Worm (Caenorhabditis elegans) whole organism, mixed stage, embryonic: Measurements from ENCODE around the gene R148.5.

ENCODE experiments used
- M03D4.4 ChIP-seq: sonication (generic microtip); optimal IDR thresholded peaks from 2 replicates; lab custom pipeline; 2017; ENCODE audit warnings: mild to moderate bottlenecking, missing genetic modification characterization, missing compliant biosample characterization
- bed-3 ChIP-seq: fragments of 200-800 bp; sonication (Bioruptor generic); optimal IDR thresholded peaks from 3 replicates; lab custom pipeline; 2018; ENCODE audit warnings: mild to moderate bottlenecking, missing genetic modification characterization, moderate library complexity, missing compliant biosample characterization
- blmp-1 ChIP-seq: fragments of 150-350 bp; optimal IDR thresholded peaks from 2 replicates; lab custom pipeline; 2014; ENCODE audit warnings: missing biosample characterization, missing genetic modification characterization
- ceh-39 ChIP-seq: fragments of 150-350 bp; optimal IDR thresholded peaks from 2 replicates; lab custom pipeline; 2014; ENCODE audit warnings: missing biosample characterization, missing genetic modification characterization
- ceh-43 ChIP-seq: fragments of 200-800 bp; sonication (Bioruptor generic); optimal IDR thresholded peaks from 2 replicates; lab custom pipeline; 2018; ENCODE audit warnings: mild to moderate bottlenecking, missing genetic modification characterization, moderate library complexity, missing compliant biosample characterization
- ces-1 ChIP-seq: fragments of 150-350 bp; optimal IDR thresholded peaks from 2 replicates; lab custom pipeline; 2014; ENCODE audit warnings: missing biosample characterization, missing genetic modification reagents, missing genetic modification characterization
- cnd-1 ChIP-seq: fragments of 200-800 bp; sonication (Bioruptor generic); optimal IDR thresholded peaks from 2 replicates; lab custom pipeline; 2018; ENCODE audit warnings: mild to moderate bottlenecking, missing genetic modification characterization, missing compliant biosample characterization
- drap-1 ChIP-seq: fragments of 200-800 bp; sonication (Bioruptor generic); optimal IDR thresholded peaks from 3 replicates; lab custom pipeline; 2018; ENCODE audit warnings: mild to moderate bottlenecking, missing genetic modification characterization, missing compliant biosample characterization
- elt-1 ChIP-seq: sonication (generic microtip); optimal IDR thresholded peaks from 2 replicates; lab custom pipeline; 2017; ENCODE audit warnings: missing genetic modification characterization, mild to moderate bottlenecking, missing compliant biosample characterization, antibody characterized with exemption, moderate library complexity, borderline replicate concordance; ENCODE audit not compliant: insufficient read depth
- elt-3 ChIP-seq: fragments of 150-350 bp; optimal IDR thresholded peaks from 2 replicates; lab custom pipeline; 2014; ENCODE audit warnings: missing biosample characterization, missing genetic modification characterization
- flh-1 ChIP-seq: fragments of 200-800 bp; sonication (Bioruptor generic); optimal IDR thresholded peaks from 2 replicates; lab custom pipeline; 2018; ENCODE audit warnings: mild to moderate bottlenecking, missing genetic modification characterization, moderate library complexity, missing compliant biosample characterization
- ham-2 ChIP-seq: fragments of 200-800 bp; sonication (Bioruptor generic); optimal IDR thresholded peaks from 2 replicates; lab custom pipeline; 2018; ENCODE audit warnings: mild to moderate bottlenecking, missing genetic modification characterization, missing compliant biosample characterization
- hlh-1 ChIP-seq: fragments of 150-350 bp; optimal IDR thresholded peaks from 2 replicates; lab custom pipeline; 2014; ENCODE audit warnings: missing biosample characterization, missing genetic modification reagents, missing genetic modification characterization
- lin-13 ChIP-seq: fragments of 150-350 bp; optimal IDR thresholded peaks from 2 replicates; lab custom pipeline; 2014; ENCODE audit warnings: missing biosample characterization, missing genetic modification characterization
- lin-32 ChIP-seq: fragments of 200-800 bp; sonication (Bioruptor generic); optimal IDR thresholded peaks from 2 replicates; lab custom pipeline; 2018; ENCODE audit warnings: mild to moderate bottlenecking, missing genetic modification characterization, missing compliant biosample characterization
- lsy-2 ChIP-seq: fragments of 150-350 bp; optimal IDR thresholded peaks from 2 replicates; lab custom pipeline; 2014; ENCODE audit warnings: missing biosample characterization, missing genetic modification characterization
- mab-5 ChIP-seq: fragments of 150-350 bp; optimal IDR thresholded peaks from 2 replicates; lab custom pipeline; 2014; ENCODE audit warnings: missing biosample characterization, missing genetic modification characterization
- mep-1 ChIP-seq: fragments of 150-350 bp; optimal IDR thresholded peaks from 2 replicates; lab custom pipeline; 2017; ENCODE audit warnings: missing biosample characterization, missing genetic modification reagents, missing genetic modification characterization, inconsistent platforms
- mls-2 ChIP-seq: sonication (generic microtip); optimal IDR thresholded peaks from 2 replicates; lab custom pipeline; 2016; ENCODE audit warnings: mild to moderate bottlenecking, missing genetic modification characterization, moderate library complexity, missing compliant biosample characterization
- nhr-12 ChIP-seq: fragments of 150-350 bp; optimal IDR thresholded peaks from 2 replicates; lab custom pipeline; 2014; ENCODE audit warnings: missing biosample characterization, missing genetic modification characterization
- nhr-237 ChIP-seq: fragments of 150-350 bp; optimal IDR thresholded peaks from 2 replicates; lab custom pipeline; 2014; ENCODE audit warnings: missing biosample characterization, missing genetic modification characterization
- nhr-76 ChIP-seq: sonication (generic microtip); optimal IDR thresholded peaks from 2 replicates; lab custom pipeline; 2017; ENCODE audit warnings: missing biosample characterization, missing genetic modification characterization
- snpc-4 ChIP-seq: fragments of 150-350 bp; optimal IDR thresholded peaks from 2 replicates; lab custom pipeline; 2014; ENCODE audit warnings: missing biosample characterization, missing genetic modification characterization
- sptf-1 ChIP-seq: sonication (generic microtip); optimal IDR thresholded peaks from 2 replicates; lab custom pipeline; 2017; ENCODE audit warnings: mild to moderate bottlenecking, missing genetic modification characterization, moderate library complexity, missing compliant biosample characterization
- tbx-8 ChIP-seq: fragments of 200-800 bp; sonication (Bioruptor generic); optimal IDR thresholded peaks from 2 replicates; lab custom pipeline; 2018; ENCODE audit warnings: mild to moderate bottlenecking, missing genetic modification characterization, moderate library complexity, missing compliant biosample characterization
- unc-120 ChIP-seq: sonication (generic microtip); optimal IDR thresholded peaks from 2 replicates; lab custom pipeline; 2017; ENCODE audit warnings: missing genetic modification characterization, missing compliant biosample characterization; ENCODE audit not compliant: poor library complexity, severe bottlenecking
- unc-39 ChIP-seq: fragments of 150-350 bp; optimal IDR thresholded peaks from 2 replicates; lab custom pipeline; 2014; ENCODE audit warnings: missing biosample characterization, missing genetic modification characterization
- unc-62 ChIP-seq: fragments of 150-350 bp; optimal IDR thresholded peaks from 2 replicates; lab custom pipeline; 2014; ENCODE audit warnings: missing biosample characterization, missing genetic modification reagents, missing genetic modification characterization
- zip-8 ChIP-seq: fragments of 150-350 bp; optimal IDR thresholded peaks from 2 replicates; lab custom pipeline; 2014; ENCODE audit warnings: missing biosample characterization, missing genetic modification characterization
- ztf-11 ChIP-seq: fragments of 150-350 bp; optimal IDR thresholded peaks from 2 replicates; lab custom pipeline; 2014; ENCODE audit warnings: missing biosample characterization, missing genetic modification characterization

The R148.5 gene

DNA sequence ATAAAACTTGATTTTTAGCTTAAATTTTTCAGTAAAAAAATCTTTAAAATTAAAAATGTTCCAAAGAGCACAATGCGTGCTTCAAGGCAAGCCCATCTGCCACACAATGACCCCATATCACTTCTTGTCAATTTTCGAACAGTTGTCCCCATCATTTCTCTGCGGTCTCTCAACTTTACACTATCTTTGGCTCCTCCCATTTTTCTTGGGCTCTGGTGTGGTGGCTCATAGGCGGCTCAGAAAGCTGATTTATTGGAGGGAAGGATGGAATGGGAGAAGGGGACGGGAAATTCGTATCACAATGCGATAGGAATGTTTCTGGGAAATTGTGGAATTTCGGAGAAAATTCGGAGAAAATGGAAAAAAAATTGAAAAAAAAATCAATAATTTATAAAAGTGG lies 35.1 kb downstream of the R148.5 start:
- TF ChIP-seq ceh-39 (no peak), mep-1 (no peak), hlh-1 (tag; lab: Kevin White, UChicago) (peak; percentile 99), flh-1 (GFP tag; lab: Kevin White, UChicago) (no peak), unc-39 (no peak), nhr-237 (tag; lab: Kevin White, UChicago) (no peak), lin-13 (tag; lab: Kevin White, UChicago) (no peak), elt-1 (tag; lab: Kevin White, UChicago) (no peak), elt-3 (no peak), unc-62 (GFP tag; lab: Kevin White, UChicago) (peak; percentile 90), sptf-1 (tag; lab: Kevin White, UChicago) (no peak), mab-5 (peak; percentile 66), lsy-2 (tag; lab: Kevin White, UChicago) (no peak), ham-2 (GFP tag; lab: Kevin White, UChicago) (no peak), blmp-1 (tag; lab: Kevin White, UChicago) (no peak), mls-2 (tag; lab: Kevin White, UChicago) (no peak), tbx-8 (GFP tag; lab: Kevin White, UChicago) (no peak), cnd-1 (tag; lab: Kevin White, UChicago) (no peak), unc-120 (tag; lab: Kevin White, UChicago) (peak; percentile 87), M03D4.4 (tag; lab: Kevin White, UChicago) (no peak)

DNA sequence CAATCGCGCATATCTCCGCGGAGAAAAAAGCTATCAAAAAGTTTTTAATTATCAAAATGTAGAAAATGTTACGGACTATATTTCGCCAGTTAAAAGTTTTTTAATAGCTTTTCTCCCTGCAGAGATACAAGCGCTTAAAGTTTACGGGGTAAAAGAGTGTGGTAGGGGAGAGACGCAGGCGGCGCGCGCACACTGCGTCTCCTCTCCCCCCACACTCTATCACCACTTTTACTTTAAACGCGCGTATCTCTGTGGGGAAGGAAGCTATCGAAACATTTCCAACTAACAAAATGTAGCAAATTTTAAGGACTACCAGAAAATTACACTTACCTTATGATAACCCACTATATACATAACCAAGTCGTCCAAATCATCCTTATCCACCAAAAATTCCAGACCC lies 38.1 kb downstream of the R148.5 start:
- TF ChIP-seq mab-5 (no peak), snpc-4 (no peak), ces-1 (no peak), flh-1 (GFP tag; lab: Kevin White, UChicago) (no peak), bed-3 (GFP tag; lab: Kevin White, UChicago) (no peak), blmp-1 (tag; lab: Kevin White, UChicago) (no peak)

DNA sequence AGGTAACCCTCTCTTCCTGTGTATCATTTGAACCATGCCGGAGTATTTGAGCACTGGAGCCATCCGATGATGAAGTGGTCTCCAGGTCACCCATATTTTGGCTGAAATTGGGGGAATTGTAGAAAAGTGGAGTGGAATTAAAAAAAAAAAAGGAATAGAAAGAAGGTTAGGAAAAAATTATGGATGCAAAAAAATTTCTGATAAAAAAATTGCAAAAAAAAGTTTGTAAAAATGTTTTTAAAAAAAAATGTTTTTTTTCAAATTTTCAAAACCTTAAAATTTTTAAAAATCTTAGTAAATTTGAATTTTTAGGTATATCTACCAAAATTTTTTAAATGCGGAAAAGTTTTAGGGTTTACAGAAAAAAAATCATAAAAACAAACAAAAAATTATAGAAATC lies 53.6 kb downstream of the R148.5 start, which contains the start of gene frm-8:
Gene frm-8, minus strand, starts transcription at position 101 of the 400 bp plus-strand sequence.
- no peak for TF ChIP-seq tbx-8 (GFP tag; lab: Kevin White, UChicago)
- no peak for TF ChIP-seq lin-32
- TF ChIP-seq hlh-1 (tag; lab: Kevin White, UChicago), result no peak
- TF ChIP-seq elt-3, result no peak
- no peak for TF ChIP-seq drap-1
- no peak for TF ChIP-seq ceh-39
- no peak for TF ChIP-seq unc-39
- no peak for TF ChIP-seq cnd-1 (tag; lab: Kevin White, UChicago)
- no peak for TF ChIP-seq sptf-1 (tag; lab: Kevin White, UChicago)
- no peak for TF ChIP-seq ceh-43 (GFP tag; lab: Kevin White, UChicago)
- no peak for TF ChIP-seq mab-5
- no peak for TF ChIP-seq lin-13 (tag; lab: Kevin White, UChicago)
- TF ChIP-seq ztf-11 (tag; lab: Kevin White, UChicago), result no peak

DNA sequence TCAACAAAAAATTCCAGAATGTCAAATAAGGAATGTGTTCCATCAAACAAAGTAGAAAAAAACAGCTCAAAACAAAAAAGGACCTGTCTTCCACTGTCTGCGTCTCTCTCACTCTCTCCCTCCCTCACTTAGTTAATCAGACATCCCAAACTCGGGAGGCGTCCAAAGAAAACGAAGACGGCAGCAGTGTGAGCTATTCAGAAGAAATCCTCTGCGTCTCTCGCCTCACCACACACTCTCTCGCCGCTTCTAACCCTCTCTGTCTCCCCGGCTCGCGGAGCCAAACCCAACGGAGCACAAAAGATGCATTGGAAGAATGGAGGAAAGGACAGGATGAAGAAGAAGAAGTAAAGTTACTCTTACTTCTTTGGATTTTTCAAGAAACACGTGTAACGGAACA lies 54.8 kb downstream of the R148.5 start:
- TF ChIP-seq lin-32, result no peak
- TF ChIP-seq lin-13 (tag; lab: Kevin White, UChicago), result no peak
- no peak for TF ChIP-seq unc-62 (GFP tag; lab: Kevin White, UChicago)
- TF ChIP-seq M03D4.4 (tag; lab: Kevin White, UChicago), result no peak
- TF ChIP-seq elt-3, result no peak
- peak; percentile 36 for TF ChIP-seq unc-120 (tag; lab: Kevin White, UChicago)
- TF ChIP-seq hlh-1 (tag; lab: Kevin White, UChicago), result no peak
- peak; percentile 77 for TF ChIP-seq ces-1
- TF ChIP-seq ceh-43 (GFP tag; lab: Kevin White, UChicago), result no peak
- no peak for TF ChIP-seq blmp-1 (tag; lab: Kevin White, UChicago)
- TF ChIP-seq nhr-76 (tag; lab: Kevin White, UChicago), result no peak
- no peak for TF ChIP-seq nhr-12 (tag; lab: Kevin White, UChicago)
- no peak for TF ChIP-seq ceh-39
- peak; percentile 18 for TF ChIP-seq lsy-2 (tag; lab: Kevin White, UChicago)
- TF ChIP-seq zip-8 (tag; lab: Kevin White, UChicago), result no peak
- no peak for TF ChIP-seq ztf-11 (tag; lab: Kevin White, UChicago)
